Fruit fly (Drosophila melanogaster) S2 (cell line): Measurements from ENCODE around the gene CG2767.
"Not testable (repeated sequence)": the region's sequence is repeated elsewhere in the genome, so short reads cannot be mapped to it uniquely, and the experiment has no call there.

Experiments
- CG8478 ChIP-seq: fragments of >200 bp; optimal IDR thresholded peaks from 2 replicates; lab custom pipeline; 2018
- CTCF ChIP-seq, 2 experiments: fragments of >200 bp; optimal IDR thresholded peaks; 2 replicates each; lab custom pipeline; 2018

Gene CG2767

dm6 chr3R:8007595-8008255 lies at the start of gene CG2767:
TSS of gene CG2767 (minus strand) at chr3R:8008110.
- TF ChIP-seq CG8478 (lab: Kevin White, UChicago) (no peak), CTCF (optimal IDR thresholded peaks at IDR 0.05; lab: Kevin White, UChicago) (no peak)

- TF ChIP-seq CTCF (optimal IDR thresholded peaks at IDR 0.05; lab: Kevin White, UChicago); CG8478 (lab: Kevin White, UChicago): not testable (repeated sequence)
Observed at dm6 chr3R:8049373-8049772, 41.5 kb upstream of the CG2767 start, which contains the start of gene CG43061. TSS of gene CG43061 (plus strand) at chr3R:8049673.

- not testable (repeated sequence) for TF ChIP-seq CTCF (optimal IDR thresholded peaks at IDR 0.05; lab: Kevin White, UChicago); CG8478 (lab: Kevin White, UChicago)
Observed at dm6 chr3R:8048867-8049266, 41.0 kb upstream of the CG2767 start, which contains the start of gene CG43618. TSS of gene CG43618 (plus strand) at chr3R:8049167.

dm6 chr3R:8040843-8041242 lies 32.9 kb upstream of the CG2767 start, which contains the start of gene CG43060:
TSS of gene CG43060 (plus strand) at chr3R:8041224.
- TF ChIP-seq CTCF (optimal IDR thresholded peaks at IDR 0.05; lab: Kevin White, UChicago) (no peak), CG8478 (lab: Kevin White, UChicago) (no peak)

- TF ChIP-seq CTCF (optimal IDR thresholded peaks at IDR 0.05; lab: Kevin White, UChicago) = no peak
- TF ChIP-seq CG8478 (lab: Kevin White, UChicago) = no peak
Observed at dm6 chr3R:8038927-8039326, 31.0 kb upstream of the CG2767 start.

dm6 chr3R:8037896-8038295 lies 30.0 kb upstream of the CG2767 start:
- TF ChIP-seq CTCF (optimal IDR thresholded peaks at IDR 0.05; lab: Kevin White, UChicago) (no peak), CG8478 (lab: Kevin White, UChicago) (no peak)

dm6 chr3R:8032923-8033478 lies 25.1 kb upstream of the CG2767 start, which contains the start of the genes CG11035 and unc-45:
TSS of gene CG11035 (minus strand) at chr3R:8033009.
TSS of gene unc-45 (plus strand) at chr3R:8033301.
- no peak for TF ChIP-seq CG8478 (lab: Kevin White, UChicago)

dm6 chr3R:8030151-8030899 lies 22.4 kb upstream of the CG2767 start, which contains the start of the genes CG10903 and CG2747:
TSS of gene CG10903 (plus strand) at chr3R:8030411.
TSS of gene CG2747 (minus strand) at chr3R:8030790.
- TF ChIP-seq CG8478 (lab: Kevin White, UChicago) = no peak
- no peak for TF ChIP-seq CTCF (optimal IDR thresholded peaks at IDR 0.05; lab: Kevin White, UChicago)

dm6 chr3R:8029496-8030013 lies 21.6 kb upstream of the CG2767 start, which contains the start of gene ImpE3:
TSS of gene ImpE3 (minus strand) at chr3R:8029546.
- no peak for TF ChIP-seq CG8478 (lab: Kevin White, UChicago)
- TF ChIP-seq CTCF (optimal IDR thresholded peaks at IDR 0.05; lab: Kevin White, UChicago) = no peak

dm6 chr3R:8027203-8027688 lies 19.3 kb upstream of the CG2767 start:
- TF ChIP-seq CG8478 (lab: Kevin White, UChicago) (no peak), CTCF (optimal IDR thresholded peaks at IDR 0.05; lab: Kevin White, UChicago) (no peak)

- TF ChIP-seq CTCF (optimal IDR thresholded peaks at IDR 0.05; lab: Kevin White, UChicago) (no peak), CG8478 (lab: Kevin White, UChicago) (no peak)
Observed at dm6 chr3R:8026515-8026914, 18.6 kb upstream of the CG2767 start.

dm6 chr3R:8013121-8014009 lies 5.5 kb upstream of the CG2767 start, which contains the start of the genes CG10435 and Pbp95:
TSS of gene CG10435 (minus strand) at chr3R:8013201.
TSS of gene Pbp95 (plus strand) at chr3R:8013791.
- TF ChIP-seq CG8478 (lab: Kevin White, UChicago) (no peak), CTCF (optimal IDR thresholded peaks at IDR 0.05; lab: Kevin White, UChicago) (no peak)

- TF ChIP-seq CTCF (optimal IDR thresholded peaks at IDR 0.05; lab: Kevin White, UChicago) = no peak
- no peak for TF ChIP-seq CG8478 (lab: Kevin White, UChicago)
Observed at dm6 chr3R:8009080-8009620, 1.2 kb upstream of the CG2767 start, which contains the start of the genes CG11052 and CG3223. TSS of gene CG11052 (minus strand) at chr3R:8009297. TSS of gene CG3223 (plus strand) at chr3R:8009400.
